Worm (Caenorhabditis elegans): ENCODE data around the gene trap-3.
A peak's percentile ranks its signal among the peaks of the same experiment; 100 is the strongest.

trap-3 gene

DNA sequence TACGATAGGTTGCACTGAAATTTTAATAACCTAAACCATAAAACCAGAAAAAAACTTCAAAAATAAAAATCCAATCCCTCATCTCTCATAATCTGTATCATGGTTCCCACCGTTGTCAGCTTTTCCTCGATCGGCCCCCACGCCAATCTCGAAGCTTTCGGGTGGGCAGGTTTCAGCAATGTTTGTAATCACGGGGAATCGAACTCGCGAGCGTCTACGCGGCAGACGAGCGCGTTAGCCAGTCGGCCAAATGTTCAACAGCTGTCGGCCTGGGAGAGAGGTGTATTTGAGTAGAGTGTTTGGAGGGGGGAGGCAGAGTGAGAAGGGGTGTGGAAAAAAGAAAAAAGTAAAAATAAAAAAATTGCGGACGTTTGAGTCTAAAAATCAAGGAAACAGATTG, 19.2 kb downstream of the trap-3 start (continued):
- TF ChIP-seq spr-3 (GFP tag; optimal IDR thresholded peaks at IDR 0.05): peak; percentile 89
- TF ChIP-seq ceh-82 (tag; optimal IDR thresholded peaks at IDR 0.05): no peak
- TF ChIP-seq zfp-2 (tag; optimal IDR thresholded peaks at IDR 0.05): peak; percentile 56
- TF ChIP-seq fos-1 (tag; optimal IDR thresholded peaks at IDR 0.05): no peak
- TF ChIP-seq ceh-20 (GFP tag; IDR thresholded peaks at IDR 0.05): peak; percentile 21; the same call in 1 of the 2 replicates
- TF ChIP-seq zip-11 (GFP tag; IDR thresholded peaks at IDR 0.05): no peak
- TF ChIP-seq zfp-3 (GFP tag; conservative IDR thresholded peaks at IDR 0.05): peak; percentile 79
- TF ChIP-seq F37D6.2 (tag; optimal IDR thresholded peaks at IDR 0.05): peak; percentile 69
- peak; percentile 86; the same call in 1 of the 2 replicates for TF ChIP-seq dmd-8 (GFP tag; IDR thresholded peaks at IDR 0.05)
- TF ChIP-seq nhr-25 (tag; optimal IDR thresholded peaks at IDR 0.05; ENCODE audit: borderline replicate concordance, insufficient read depth): peak; percentile 6
- TF ChIP-seq tag-97 (GFP tag; IDR thresholded peaks at IDR 0.05): no peak
- peak; percentile 89 for TF ChIP-seq lin-38 (GFP tag; IDR thresholded peaks at IDR 0.05)
- TF ChIP-seq daf-19 (GFP tag; conservative IDR thresholded peaks at IDR 0.05): no peak
- peak; percentile 83 for TF ChIP-seq rbr-2 (tag; optimal IDR thresholded peaks at IDR 0.05)
- peak; percentile 70 for TF ChIP-seq mxl-3 (GFP tag; optimal IDR thresholded peaks at IDR 0.05)
- no peak for TF ChIP-seq ceh-28 (tag; optimal IDR thresholded peaks at IDR 0.05)
- peak; percentile 33 for TF ChIP-seq jun-1 (tag; optimal IDR thresholded peaks at IDR 0.05)
- TF ChIP-seq set-16 (GFP tag; IDR thresholded peaks at IDR 0.05): peak; percentile 78
- TF ChIP-seq daf-12 (tag; optimal IDR thresholded peaks at IDR 0.05): no peak
- TF ChIP-seq ZK546.5 (tag; optimal IDR thresholded peaks at IDR 0.05): peak in 1 of 2 experiments; percentile 4
- peak; percentile 61; the same call in 1 of the 2 replicates for TF ChIP-seq dmd-9 (GFP tag; IDR thresholded peaks at IDR 0.05)

DNA sequence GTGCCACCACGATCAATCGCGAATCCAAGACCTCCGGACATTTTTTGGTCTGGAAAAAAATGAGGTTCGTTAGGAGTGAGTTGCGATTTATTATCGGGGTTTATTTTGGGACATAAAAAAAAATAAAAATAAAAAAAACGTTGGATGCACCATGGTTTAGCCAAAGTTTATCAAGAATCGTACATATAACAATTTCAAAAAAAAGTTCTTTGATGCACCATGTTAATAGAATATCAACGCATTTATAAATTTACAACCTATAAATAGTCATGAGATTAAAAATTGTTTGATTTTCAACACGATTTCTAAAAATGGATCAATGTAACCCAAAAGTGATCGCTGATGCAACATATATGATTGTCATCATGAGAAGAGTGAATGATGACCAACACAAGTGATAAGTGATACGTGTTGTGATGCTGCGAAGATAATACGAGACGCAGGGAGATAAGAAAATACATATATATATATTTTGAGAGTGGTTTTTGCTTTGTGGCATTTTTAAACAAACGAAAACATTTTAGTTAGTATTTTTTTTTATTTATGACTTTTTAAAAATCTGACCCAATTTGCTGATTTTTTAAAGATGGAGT, 23.2 kb downstream of the trap-3 start, which contains the start of gene Y38F2AR.12:
Gene Y38F2AR.12, minus strand, starts transcription at position 51 of the 593 bp plus-strand sequence.
- TF ChIP-seq lin-15B (tag; optimal IDR thresholded peaks at IDR 0.05) (no peak), dmd-8 (GFP tag; IDR thresholded peaks at IDR 0.05) (no peak), zag-1 (tag; optimal IDR thresholded peaks at IDR 0.05) (no peak), hlh-30 (tag; optimal IDR thresholded peaks at IDR 0.05; ENCODE audit: insufficient read depth) (peak; percentile 85), nhr-102 (tag; optimal IDR thresholded peaks at IDR 0.05) (no peak), jun-1 (tag; optimal IDR thresholded peaks at IDR 0.05) (no peak), Y5F2A.4 (GFP tag; optimal IDR thresholded peaks at IDR 0.05) (no peak), madf-5 (GFP tag; IDR thresholded peaks at IDR 0.05) (no peak), vab-7 (GFP tag; IDR thresholded peaks at IDR 0.05) (no peak), daf-16 (GFP tag; optimal IDR thresholded peaks at IDR 0.05) (no peak), daf-16 (tag; optimal IDR thresholded peaks at IDR 0.05) (peak; percentile 53), nhr-28 (tag; optimal IDR thresholded peaks at IDR 0.05) (peak; percentile 19), unc-62 (GFP tag; optimal IDR thresholded peaks at IDR 0.05 in 1 of 2) (peak in 1 of 2 experiments; percentile 19), unc-62 (tag; optimal IDR thresholded peaks at IDR 0.05) (no peak), aha-1 (tag) (no peak), lin-13 (GFP tag; optimal IDR thresholded peaks at IDR 0.05) (no peak), T26A8.4 (GFP tag; IDR thresholded peaks at IDR 0.05) (no peak), dmd-6 (GFP tag; IDR thresholded peaks at IDR 0.05) (peak; percentile 16; the same call in 1 of the 2 replicates), dve-1 (tag; optimal IDR thresholded peaks at IDR 0.05; ENCODE audit: insufficient read depth) (peak; percentile 54), zip-2 (tag; optimal IDR thresholded peaks at IDR 0.05) (no peak), nhr-41 (GFP tag; IDR thresholded peaks at IDR 0.05) (no peak), ctbp-1 (GFP tag; IDR thresholded peaks at IDR 0.05) (no peak), hlh-11 (tag; optimal IDR thresholded peaks at IDR 0.05) (peak; percentile 45), F10B5.3 (tag; optimal IDR thresholded peaks at IDR 0.05) (no peak), lim-7 (GFP tag; IDR thresholded peaks at IDR 0.05) (no peak)
